Fruit fly (Drosophila melanogaster): Measurements from ENCODE around the gene dmt.

The dmt gene

DNA sequence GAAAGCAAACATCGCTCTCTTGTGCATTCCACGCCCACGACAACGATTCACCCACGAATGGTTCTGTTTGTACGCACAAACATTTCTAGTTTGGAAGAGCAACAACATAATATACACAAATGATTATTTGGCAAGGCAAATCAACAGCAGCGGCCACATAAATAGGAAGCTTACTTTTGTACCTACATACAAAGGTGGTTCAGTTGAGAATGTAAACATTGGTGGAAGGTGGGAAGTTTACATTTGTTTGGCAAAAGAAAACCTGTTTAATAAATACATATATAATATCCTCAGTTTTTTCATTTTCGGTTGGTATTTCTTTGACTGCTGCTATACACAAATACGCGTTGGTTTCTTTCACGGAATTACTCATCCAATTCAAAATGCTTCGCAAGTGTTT, 8.4 kb upstream of the dmt start (continued):
- TF ChIP-seq Eip78C (GFP tag) (peak; percentile 82), CG15336 (GFP tag; IDR thresholded peaks at IDR 0.05) (no peak), dsx (GFP tag; optimal IDR thresholded peaks at IDR 0.05; ENCODE audit: poor library complexity, severe bottlenecking) (no peak), CG8319 (GFP tag; optimal IDR thresholded peaks at IDR 0.05) (no peak), salr (GFP tag; optimal IDR thresholded peaks at IDR 0.05) (peak in 1 of 2 experiments; percentile 40), svp (GFP tag) (peak; percentile 73), Lpt (GFP tag; optimal IDR thresholded peaks at IDR 0.05) (peak; percentile 54), CG11762 (GFP tag; optimal IDR thresholded peaks at IDR 0.05; ENCODE audit: insufficient read depth) (peak; percentile 64), CG8632 (GFP tag; optimal IDR thresholded peaks at IDR 0.05) (peak; percentile 16), CG6163 (GFP tag; IDR thresholded peaks at IDR 0.05) (no peak), Gug (GFP tag; IDR thresholded peaks at IDR 0.05) (no peak), CG16779 (tag; optimal IDR thresholded peaks at IDR 0.05) (peak; percentile 9), Hr4 (GFP tag; optimal IDR thresholded peaks at IDR 0.05) (peak; percentile 83), CG4318 (GFP tag; optimal IDR thresholded peaks at IDR 0.05) (no peak), Hr39 (GFP tag; optimal IDR thresholded peaks at IDR 0.05) (peak; percentile 58), achi (GFP tag; optimal IDR thresholded peaks at IDR 0.05) (peak; percentile 59)

DNA sequence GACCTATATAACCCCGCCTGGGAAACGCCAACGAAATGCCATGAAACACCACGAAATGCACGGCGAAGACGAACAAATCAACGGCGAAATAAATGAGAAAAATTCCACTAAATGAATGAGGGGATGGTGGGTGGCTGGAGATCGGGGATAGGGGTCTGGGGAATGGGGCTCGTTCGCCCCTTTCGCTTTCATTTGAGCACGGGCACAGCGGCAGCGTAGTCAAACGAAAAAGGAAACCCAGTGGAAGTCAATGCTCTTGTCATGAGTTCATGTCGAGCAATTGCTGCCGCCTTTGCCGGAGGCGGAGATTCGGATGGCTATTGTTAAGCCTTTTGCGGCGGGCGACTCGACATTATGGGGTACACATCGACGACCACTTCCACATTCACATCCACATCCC, 7.7 kb upstream of the dmt start:
- no peak for TF ChIP-seq CG10669 (GFP tag; optimal IDR thresholded peaks at IDR 0.05)
- TF ChIP-seq Blimp-1 (GFP tag; optimal IDR thresholded peaks at IDR 0.05), result peak; percentile 55
- TF ChIP-seq CG10631 (GFP tag; optimal IDR thresholded peaks at IDR 0.05), result no peak
- no peak for TF ChIP-seq Hr39 (GFP tag; optimal IDR thresholded peaks at IDR 0.05)
- no peak for TF ChIP-seq Sox102F (GFP tag; optimal IDR thresholded peaks at IDR 0.05)
- TF ChIP-seq Met (GFP tag; optimal IDR thresholded peaks at IDR 0.05), result no peak
- no peak for TF ChIP-seq CG8119 (GFP tag; IDR thresholded peaks at IDR 0.05)

DNA sequence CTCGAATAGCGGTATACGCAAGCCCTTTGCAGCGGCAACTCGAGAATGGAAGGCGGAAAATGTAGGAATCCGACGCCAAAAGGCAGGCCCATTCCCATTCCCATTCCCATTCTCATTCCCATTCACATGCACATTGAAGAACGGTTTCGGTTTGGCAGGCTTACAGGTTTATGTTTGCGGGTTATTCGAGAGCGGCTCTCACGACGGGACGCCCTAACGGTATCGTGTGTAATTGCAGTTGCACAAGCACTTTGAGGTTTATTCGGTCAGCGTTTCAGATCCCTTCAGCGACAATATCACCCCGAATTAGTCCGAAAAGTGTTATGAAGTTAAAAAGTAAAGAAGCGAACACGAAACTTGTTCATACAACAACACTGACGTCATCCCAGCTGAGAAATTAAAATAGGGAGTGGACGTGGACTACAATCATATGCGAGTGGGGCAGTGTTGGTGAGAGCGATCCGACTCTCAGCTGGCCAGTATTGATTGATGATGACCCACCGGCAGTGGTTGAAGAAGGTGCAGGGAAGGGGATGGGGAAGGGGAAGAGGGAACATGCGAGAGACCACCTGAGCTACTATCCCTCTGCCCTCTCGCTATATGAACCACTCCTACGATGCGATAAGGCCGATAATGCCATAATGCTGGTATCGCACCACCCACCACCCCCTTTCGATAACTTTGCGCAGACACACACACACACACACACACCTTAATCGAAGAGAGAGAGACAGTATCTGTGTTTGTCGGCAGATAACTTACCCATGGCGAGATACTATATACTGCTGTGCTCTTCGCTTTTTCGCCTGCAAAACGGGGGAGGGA, 6.5 kb upstream of the dmt start:
- no peak for TF ChIP-seq CG34406 (GFP tag; optimal IDR thresholded peaks at IDR 0.05)
- TF ChIP-seq CG1621 (tag; optimal IDR thresholded peaks at IDR 0.05), result no peak
- TF ChIP-seq spab (GFP tag; optimal IDR thresholded peaks at IDR 0.05), result no peak
- TF ChIP-seq fd85E (GFP tag; optimal IDR thresholded peaks at IDR 0.05), result peak; percentile 1
- no peak for TF ChIP-seq CG8319 (GFP tag; optimal IDR thresholded peaks at IDR 0.05)
- peak; percentile 13 for TF ChIP-seq fkh (GFP tag; optimal IDR thresholded peaks at IDR 0.05)
- no peak for TF ChIP-seq CG8632 (GFP tag; optimal IDR thresholded peaks at IDR 0.05)
- no peak for TF ChIP-seq Met (GFP tag; optimal IDR thresholded peaks at IDR 0.05)
- TF ChIP-seq topi (GFP tag; optimal IDR thresholded peaks at IDR 0.05), result no peak
- no peak for TF ChIP-seq dac (GFP tag; optimal IDR thresholded peaks at IDR 0.05)
- TF ChIP-seq Hr39 (GFP tag; optimal IDR thresholded peaks at IDR 0.05), result no peak
- TF ChIP-seq CG31627 (GFP tag; optimal IDR thresholded peaks at IDR 0.05), result no peak
- no peak for TF ChIP-seq Hr4 (GFP tag; optimal IDR thresholded peaks at IDR 0.05)
- TF ChIP-seq CG11294 (GFP tag; IDR thresholded peaks at IDR 0.05), result no peak
- TF ChIP-seq vri (GFP tag; optimal IDR thresholded peaks at IDR 0.05), result peak; percentile 99
- no peak for TF ChIP-seq pdm3 (GFP tag; optimal IDR thresholded peaks at IDR 0.05)
- no peak for TF ChIP-seq Gug (GFP tag; IDR thresholded peaks at IDR 0.05)
- no peak for TF ChIP-seq CG9139 (GFP tag; optimal IDR thresholded peaks at IDR 0.05)
- TF ChIP-seq dsx (GFP tag; optimal IDR thresholded peaks at IDR 0.05; ENCODE audit: poor library complexity, severe bottlenecking), result no peak
- TF ChIP-seq Blimp-1 (GFP tag; optimal IDR thresholded peaks at IDR 0.05), result no peak
- no peak for TF ChIP-seq Sox102F (GFP tag; optimal IDR thresholded peaks at IDR 0.05)
- no peak for TF ChIP-seq CG6792 (GFP tag; optimal IDR thresholded peaks at IDR 0.05)
- TF ChIP-seq CG3919 (GFP tag; optimal IDR thresholded peaks at IDR 0.05), result no peak
- TF ChIP-seq acj6 (GFP tag; optimal IDR thresholded peaks at IDR 0.05), result no peak
- no peak for TF ChIP-seq CG6808 (GFP tag; optimal IDR thresholded peaks at IDR 0.05)
- TF ChIP-seq Eip93F (GFP tag; optimal IDR thresholded peaks at IDR 0.05), result no peak
- TF ChIP-seq cyc (GFP tag; optimal IDR thresholded peaks at IDR 0.05), result no peak
- TF ChIP-seq achi (GFP tag; optimal IDR thresholded peaks at IDR 0.05), result no peak
- TF ChIP-seq fd59A (GFP tag; optimal IDR thresholded peaks at IDR 0.05), result no peak
- peak; percentile 33 for TF ChIP-seq Lpt (GFP tag; optimal IDR thresholded peaks at IDR 0.05)
- no peak for TF ChIP-seq CG15336 (GFP tag; IDR thresholded peaks at IDR 0.05)
- no peak for TF ChIP-seq lz (GFP tag; optimal IDR thresholded peaks at IDR 0.05)
- no peak for TF ChIP-seq Ets96B (tag; optimal IDR thresholded peaks at IDR 0.05)
- no peak for TF ChIP-seq CG8119 (GFP tag; IDR thresholded peaks at IDR 0.05)
- no peak for TF ChIP-seq Ets21C (GFP tag; optimal IDR thresholded peaks at IDR 0.05)
- no peak for TF ChIP-seq Smox (GFP tag; optimal IDR thresholded peaks at IDR 0.05)

All from whole organism, prepupa.